Fruit fly (Drosophila melanogaster) whole organism, adult: Measurements from ENCODE around the gene Tsp2A.
A peak's percentile ranks its signal among the peaks of the same experiment; 100 is the strongest.

Experiments
- CG11617 ChIP-seq: fragments of 200-800 bp; sonication (Bioruptor generic); optimal IDR thresholded peaks from 2 replicates; lab custom pipeline; 2017; ENCODE audit warnings: mild to moderate bottlenecking, missing biosample characterization, missing genetic modification reagents, missing genetic modification characterization
- CG12768 ChIP-seq: fragments of 200-800 bp; sonication (Bioruptor generic); optimal IDR thresholded peaks from 2 replicates; lab custom pipeline; 2017; ENCODE audit warnings: missing biosample characterization, missing genetic modification characterization, mild to moderate bottlenecking, moderate library complexity, missing genetic modification reagents
- CG14711 ChIP-seq: fragments of 200-800 bp; sonication (Bioruptor generic); optimal IDR thresholded peaks from 2 replicates; lab custom pipeline; 2018; ENCODE audit warnings: missing biosample characterization, mild to moderate bottlenecking, missing genetic modification characterization, moderate library complexity
- CG1620 ChIP-seq: fragments of 200-800 bp; sonication (Bioruptor generic); optimal IDR thresholded peaks from 2 replicates; lab custom pipeline; 2016; ENCODE audit warnings: missing biosample characterization, missing genetic modification characterization
- CG33017 ChIP-seq: fragments of 200-800 bp; sonication (Bioruptor generic); optimal IDR thresholded peaks from 2 replicates; lab custom pipeline; 2018; ENCODE audit warnings: missing biosample characterization, mild to moderate bottlenecking, missing genetic modification characterization, moderate library complexity
- CG5204 ChIP-seq: fragments of 200-800 bp; sonication (Bioruptor generic); optimal IDR thresholded peaks from 2 replicates; lab custom pipeline; 2016; ENCODE audit warnings: missing biosample characterization, missing genetic modification characterization
- CG7045 ChIP-seq: fragments of 200-800 bp; sonication (Bioruptor generic); optimal IDR thresholded peaks from 2 replicates; lab custom pipeline; 2017; ENCODE audit warnings: missing biosample characterization, mild to moderate bottlenecking, missing genetic modification characterization
- CG7101 ChIP-seq: fragments of 200-800 bp; sonication (Bioruptor generic); optimal IDR thresholded peaks from 2 replicates; lab custom pipeline; 2018; ENCODE audit warnings: missing biosample characterization, mild to moderate bottlenecking, missing genetic modification characterization, moderate library complexity
- Clk ChIP-seq: fragments of 200-800 bp; sonication (Bioruptor generic); optimal IDR thresholded peaks from 2 replicates; lab custom pipeline; 2017; ENCODE audit warnings: missing biosample characterization, missing genetic modification characterization
- Crg-1 ChIP-seq: fragments of 200-800 bp; sonication (Bioruptor generic); optimal IDR thresholded peaks from 2 replicates; lab custom pipeline; 2016; ENCODE audit warnings: missing biosample characterization, missing genetic modification characterization
- Hr96 ChIP-seq: fragments of 200-800 bp; sonication (Bioruptor generic); optimal IDR thresholded peaks from 2 replicates; lab custom pipeline; 2016; ENCODE audit warnings: missing biosample characterization, missing genetic modification characterization
- Mnt ChIP-seq: fragments of 200-800 bp; sonication (Bioruptor generic); optimal IDR thresholded peaks from 2 replicates; lab custom pipeline; 2016; ENCODE audit warnings: missing biosample characterization, mild to moderate bottlenecking, missing genetic modification characterization
- bab1 ChIP-seq: fragments of 200-800 bp; sonication (Bioruptor generic); optimal IDR thresholded peaks from 3 replicates; lab custom pipeline; 2019; ENCODE audit warnings: missing biosample characterization, mild to moderate bottlenecking, missing genetic modification characterization, moderate library complexity
- cic ChIP-seq: fragments of 200-800 bp; sonication (Bioruptor generic); optimal IDR thresholded peaks from 2 replicates; lab custom pipeline; 2017; ENCODE audit warnings: missing biosample characterization, mild to moderate bottlenecking, missing genetic modification characterization, moderate library complexity
- cnc ChIP-seq, 2 experiments: fragments of >200 bp; optimal IDR thresholded peaks; 2 replicates each; lab custom pipeline; 2017
- kay ChIP-seq: fragments of 200-800 bp; sonication (Bioruptor generic); peaks from one replicate; lab custom pipeline; 2016; ENCODE audit warnings: missing biosample characterization, missing genetic modification characterization, borderline replicate concordance
- ovo ChIP-seq: fragments of 200-800 bp; sonication (Bioruptor generic); optimal IDR thresholded peaks from 2 replicates; lab custom pipeline; 2016; ENCODE audit warnings: missing biosample characterization, missing genetic modification characterization
- pad ChIP-seq: fragments of 200-800 bp; sonication (Bioruptor generic); optimal IDR thresholded peaks from 3 replicates; lab custom pipeline; 2017; ENCODE audit warnings: missing biosample characterization, missing genetic modification characterization, mild to moderate bottlenecking, moderate library complexity, missing genetic modification reagents
- tj ChIP-seq: fragments of 200-800 bp; sonication (Bioruptor generic); optimal IDR thresholded peaks from 3 replicates; lab custom pipeline; 2017; ENCODE audit warnings: missing biosample characterization, mild to moderate bottlenecking, missing genetic modification characterization, moderate library complexity
- toe ChIP-seq: fragments of 200-800 bp; sonication (Bioruptor generic); optimal IDR thresholded peaks from 2 replicates; lab custom pipeline; 2016; ENCODE audit warnings: missing biosample characterization, missing genetic modification characterization

The Tsp2A gene

DNA sequence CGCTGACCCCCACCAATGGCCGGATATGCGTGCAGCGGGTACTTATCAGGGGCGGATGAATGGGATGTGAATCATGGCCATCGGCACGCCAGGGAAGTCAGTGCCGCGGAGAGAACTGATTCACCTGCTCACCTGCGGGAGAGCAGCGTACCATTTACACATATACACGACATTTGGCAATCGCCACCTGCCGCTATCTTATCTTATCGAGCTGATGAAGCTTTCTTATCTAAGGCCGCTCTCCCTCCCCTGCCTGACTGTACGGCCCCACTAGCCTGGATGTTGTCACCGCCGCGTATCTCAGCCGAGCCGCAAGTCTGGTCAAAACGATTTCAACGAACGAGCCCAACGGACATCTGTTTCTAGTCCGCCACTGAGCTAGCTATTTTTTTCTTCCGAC lies at the start of gene Tsp2A:
Gene Tsp2A (plus strand): TSS at position 298 of the 400 bp plus-strand sequence.
- TF ChIP-seq Clk (GFP tag; lab: Kevin White, UChicago) = no peak
- TF ChIP-seq CG7101 (tag; lab: Kevin White, UChicago) = peak; percentile 2
- TF ChIP-seq cic (GFP tag; lab: Kevin White, UChicago) = peak; percentile 1
- no peak for TF ChIP-seq Hr96 (GFP tag; lab: Kevin White, UChicago)
- no peak for TF ChIP-seq bab1 (GFP tag; lab: Kevin White, UChicago)
- TF ChIP-seq CG5204 (GFP tag; lab: Kevin White, UChicago) = no peak
- peak; percentile 42 for TF ChIP-seq Mnt (GFP tag; lab: Kevin White, UChicago)
- TF ChIP-seq CG14711 = no peak
- no peak for TF ChIP-seq pad (GFP tag; lab: Kevin White, UChicago)
- TF ChIP-seq cnc (optimal IDR thresholded peaks at IDR 0.05; lab: Kevin White, UChicago) = no peak
- TF ChIP-seq Crg-1 (GFP tag; lab: Kevin White, UChicago) = no peak
- no peak for TF ChIP-seq CG33017 (tag; lab: Kevin White, UChicago)
- TF ChIP-seq kay = no peak
- TF ChIP-seq CG12768 = no peak
- no peak for TF ChIP-seq CG11617 (GFP tag; lab: Kevin White, UChicago)
- no peak for TF ChIP-seq CG7045

DNA sequence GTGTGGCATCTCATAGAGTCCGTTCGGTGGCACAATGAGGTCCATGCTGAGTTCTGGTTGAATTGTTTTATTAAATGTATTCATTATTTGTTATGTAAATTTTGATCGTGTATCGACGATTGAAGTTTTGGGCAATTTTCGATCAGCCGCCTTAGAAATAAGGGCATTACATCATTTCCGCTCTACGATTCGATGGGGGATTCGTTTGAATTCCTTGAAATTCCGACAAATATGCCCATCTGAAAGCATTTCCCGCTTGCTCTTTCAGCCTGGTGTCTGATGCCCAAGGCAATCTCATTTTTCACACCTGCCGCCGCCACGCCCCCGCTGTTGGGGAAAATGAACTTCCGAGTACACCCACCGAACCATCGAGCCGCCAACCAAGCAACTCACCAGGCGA lies 48.1 kb upstream of the Tsp2A start, which contains the start of gene CG32811:
Gene CG32811 (minus strand): TSS at position 101 of the 400 bp plus-strand sequence.
- TF ChIP-seq CG14711 (no peak), cnc (optimal IDR thresholded peaks at IDR 0.05; lab: Kevin White, UChicago) (no peak), CG12768 (no peak), Crg-1 (GFP tag; lab: Kevin White, UChicago) (no peak), kay (no peak), Clk (GFP tag; lab: Kevin White, UChicago) (no peak), toe (GFP tag; lab: Kevin White, UChicago) (no peak), CG1620 (GFP tag; lab: Kevin White, UChicago) (no peak), ovo (no peak), pad (GFP tag; lab: Kevin White, UChicago) (no peak), cic (GFP tag; lab: Kevin White, UChicago) (no peak), bab1 (GFP tag; lab: Kevin White, UChicago) (no peak), CG7101 (tag; lab: Kevin White, UChicago) (no peak), tj (no peak), CG33017 (tag; lab: Kevin White, UChicago) (no peak), Hr96 (GFP tag; lab: Kevin White, UChicago) (no peak), CG11617 (GFP tag; lab: Kevin White, UChicago) (no peak)

DNA sequence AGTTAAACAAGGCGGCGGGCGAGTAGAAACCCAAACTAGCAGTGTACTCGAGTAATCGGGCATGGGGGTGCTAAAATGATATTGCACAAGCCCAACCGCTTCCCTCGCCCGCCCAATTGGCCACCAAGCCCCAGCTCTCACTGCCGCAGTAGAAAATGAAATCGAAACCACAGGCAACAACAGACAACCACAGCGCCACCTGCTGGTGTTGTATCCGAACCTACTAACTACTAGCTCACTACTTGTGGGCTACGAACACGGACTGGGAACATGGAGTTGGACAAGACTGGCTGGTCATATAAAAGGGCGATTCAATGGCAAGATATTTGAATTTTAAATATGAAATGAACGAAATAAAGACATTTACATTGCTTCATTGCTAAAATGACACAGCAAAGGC lies 46.4 kb upstream of the Tsp2A start:
- TF ChIP-seq tj = no peak
- no peak for TF ChIP-seq Hr96 (GFP tag; lab: Kevin White, UChicago)
- no peak for TF ChIP-seq bab1 (GFP tag; lab: Kevin White, UChicago)
- no peak for TF ChIP-seq CG1620 (GFP tag; lab: Kevin White, UChicago)
- no peak for TF ChIP-seq Mnt (GFP tag; lab: Kevin White, UChicago)
- TF ChIP-seq Crg-1 (GFP tag; lab: Kevin White, UChicago) = no peak
- TF ChIP-seq pad (GFP tag; lab: Kevin White, UChicago) = no peak
- TF ChIP-seq Clk (GFP tag; lab: Kevin White, UChicago) = no peak
- TF ChIP-seq cnc (optimal IDR thresholded peaks at IDR 0.05; lab: Kevin White, UChicago) = no peak
- TF ChIP-seq CG5204 (GFP tag; lab: Kevin White, UChicago) = no peak
- no peak for TF ChIP-seq CG14711
- TF ChIP-seq ovo = no peak

DNA sequence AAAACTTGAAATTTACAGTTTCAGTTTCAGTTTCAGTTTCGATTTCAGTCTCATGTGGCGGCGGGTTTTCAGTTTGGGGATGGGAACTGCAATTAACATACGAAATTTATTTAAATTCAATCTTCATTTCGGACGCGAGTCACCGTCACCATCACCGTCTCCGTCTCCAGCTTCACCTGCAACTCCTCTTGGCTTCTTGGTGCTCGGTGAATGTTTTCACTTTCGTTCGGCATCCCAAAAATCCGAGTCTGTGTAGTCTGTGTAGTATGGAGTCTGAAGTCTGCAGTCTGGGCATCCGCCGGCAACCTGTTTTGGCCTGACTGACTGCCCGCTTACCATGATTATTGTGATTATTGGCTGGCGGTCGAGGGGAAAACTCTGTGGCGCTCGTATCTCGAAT lies 42.4 kb upstream of the Tsp2A start:
- TF ChIP-seq Mnt (GFP tag; lab: Kevin White, UChicago) (no peak), CG5204 (GFP tag; lab: Kevin White, UChicago) (no peak), tj (no peak), Crg-1 (GFP tag; lab: Kevin White, UChicago) (no peak), CG14711 (no peak), CG33017 (tag; lab: Kevin White, UChicago) (no peak), cnc (optimal IDR thresholded peaks at IDR 0.05; lab: Kevin White, UChicago) (no peak), CG7045 (no peak), cic (GFP tag; lab: Kevin White, UChicago) (no peak), toe (GFP tag; lab: Kevin White, UChicago) (no peak), ovo (no peak), CG1620 (GFP tag; lab: Kevin White, UChicago) (no peak)

DNA sequence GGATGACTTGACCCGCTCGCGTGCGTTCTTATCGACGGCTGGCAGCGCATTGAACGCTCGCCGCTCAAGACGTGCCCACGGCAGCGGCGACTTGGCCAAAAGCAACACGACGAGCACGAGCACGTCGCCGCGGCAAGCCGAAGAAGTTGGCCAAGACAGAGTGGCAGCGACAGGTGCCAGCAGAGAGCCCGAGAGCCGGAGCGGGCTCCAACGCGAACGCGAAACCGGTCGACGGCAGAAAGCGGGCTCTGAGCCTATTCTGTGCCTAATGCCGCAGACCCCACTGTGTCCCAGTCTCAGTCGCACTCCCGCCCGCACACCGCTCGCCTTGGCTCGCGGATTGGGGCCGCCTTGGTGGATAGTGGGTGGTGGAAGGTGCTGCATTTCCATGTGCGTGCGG lies 37.9 kb upstream of the Tsp2A start:
- TF ChIP-seq cic (GFP tag; lab: Kevin White, UChicago) (no peak), bab1 (GFP tag; lab: Kevin White, UChicago) (peak; percentile 29)

DNA sequence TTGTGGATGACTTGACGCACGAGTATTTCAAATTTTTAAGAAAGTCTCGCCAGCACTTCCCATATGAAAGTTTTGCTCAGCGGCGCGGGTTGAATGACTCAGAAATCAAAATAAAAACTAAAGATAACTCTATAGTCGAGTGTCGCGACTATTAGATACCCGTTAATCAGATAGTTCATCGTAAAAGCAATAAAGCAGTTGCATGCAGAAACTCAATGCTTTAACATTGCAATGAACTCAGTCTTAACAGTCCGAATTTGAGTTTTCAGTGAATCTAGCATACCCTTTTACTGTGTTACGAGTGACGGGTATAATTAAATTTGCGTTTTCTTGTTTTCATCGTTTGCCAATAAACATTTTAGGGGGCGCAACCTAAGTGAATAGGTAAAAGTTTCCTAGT lies 35.1 kb upstream of the Tsp2A start:
- TF ChIP-seq pad (GFP tag; lab: Kevin White, UChicago) (no peak), cnc (optimal IDR thresholded peaks at IDR 0.05; lab: Kevin White, UChicago) (no peak), CG1620 (GFP tag; lab: Kevin White, UChicago) (no peak), CG11617 (GFP tag; lab: Kevin White, UChicago) (no peak), Crg-1 (GFP tag; lab: Kevin White, UChicago) (no peak), CG12768 (no peak), CG33017 (tag; lab: Kevin White, UChicago) (no peak), CG7045 (no peak), Mnt (GFP tag; lab: Kevin White, UChicago) (no peak), CG5204 (GFP tag; lab: Kevin White, UChicago) (no peak), toe (GFP tag; lab: Kevin White, UChicago) (no peak), Clk (GFP tag; lab: Kevin White, UChicago) (no peak), ovo (no peak), Hr96 (GFP tag; lab: Kevin White, UChicago) (no peak), kay (no peak)
